Worm (Caenorhabditis elegans): ENCODE data around the gene Y102A11A.1.
"Not testable (repeated sequence)": the region's sequence is repeated elsewhere in the genome, so short reads cannot be mapped to it uniquely, and the experiment has no call there.

DNA sequence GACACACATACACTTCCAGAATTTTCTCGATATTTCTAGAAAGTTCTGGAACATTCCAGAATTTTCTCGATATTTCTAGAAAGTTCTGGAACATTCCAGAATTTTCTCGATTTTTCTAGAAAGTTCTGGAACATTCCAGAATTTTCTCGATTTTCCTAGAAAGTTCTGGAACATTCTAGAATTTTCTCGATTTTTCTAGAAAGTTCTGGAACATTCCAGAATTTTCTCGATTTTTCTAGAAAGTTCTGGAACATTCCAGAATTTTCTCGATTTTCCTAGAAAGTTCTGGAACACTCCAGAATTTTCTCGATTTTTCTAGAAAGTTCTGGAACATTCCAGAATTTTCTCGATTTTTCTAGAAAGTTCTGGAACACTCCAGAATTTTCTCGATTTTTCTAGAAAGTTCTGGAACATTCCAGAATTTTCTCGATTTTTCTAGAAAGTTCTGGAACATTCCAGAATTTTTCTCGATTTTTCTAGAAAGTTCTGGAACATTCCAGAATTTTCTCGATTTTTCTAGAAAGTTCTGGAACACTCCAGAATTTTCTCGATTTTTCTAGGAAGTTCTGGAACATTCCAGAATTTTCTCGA lies 6.3 kb downstream of the Y102A11A.1 start:
- 0 out of 2 replicates have a peak, but pooled peaks have one; percentile 48 for TF ChIP-seq scrt-1 (GFP tag; IDR thresholded peaks at IDR 0.05)
- TF ChIP-seq ama-1 (optimal IDR thresholded peaks at IDR 0.05); aly-1 (tag; optimal IDR thresholded peaks at IDR 0.05); B0310.2 (tag; optimal IDR thresholded peaks at IDR 0.05); hmbx-1 (tag; optimal IDR thresholded peaks at IDR 0.05); ceh-36 (tag; optimal IDR thresholded peaks at IDR 0.05); F13C5.2 (tag; optimal IDR thresholded peaks at IDR 0.05); hnd-1 (tag; optimal IDR thresholded peaks at IDR 0.05): not testable (repeated sequence)
- peak; percentile 25; the same call in 1 of the 2 replicates for TF ChIP-seq tbx-37 (GFP tag; conservative IDR thresholded peaks at IDR 0.05)
- peak; percentile 84; the same call in 1 of the 2 replicates for TF ChIP-seq flt-1 (GFP tag; IDR thresholded peaks at IDR 0.05)
- peak; percentile 89 for TF ChIP-seq pes-1 (GFP tag; IDR thresholded peaks at IDR 0.05)
